Fruit fly (Drosophila melanogaster) whole organism: ENCODE measurements around the gene snRNP-U1-C.

Experiments
- CG8478 ChIP-seq: fragments of >200 bp; optimal IDR thresholded peaks from 2 replicates; lab custom pipeline; 2018; ENCODE audit warnings: inconsistent platforms
- Dll ChIP-seq: fragments of >200 bp; optimal IDR thresholded peaks from 2 replicates; lab custom pipeline; 2017
- EcR ChIP-seq, 2 experiments: fragments of >200 bp; optimal IDR thresholded peaks; 2 replicates each; lab custom pipeline; 2017; ENCODE audit warnings: missing biosample characterization in 2 of 2, missing genetic modification characterization in 2 of 2, missing genetic modification reagents in 2 of 2
- pan ChIP-seq: fragments of >200 bp; optimal IDR thresholded peaks from 2 replicates; lab custom pipeline; 2017
- psq ChIP-seq: fragments of >200 bp; optimal IDR thresholded peaks from 2 replicates; lab custom pipeline; 2017
- usp ChIP-seq: fragments of >200 bp; optimal IDR thresholded peaks from 2 replicates; lab custom pipeline; 2017; ENCODE audit warnings: missing biosample characterization, missing genetic modification characterization, mixed read lengths

DNA sequence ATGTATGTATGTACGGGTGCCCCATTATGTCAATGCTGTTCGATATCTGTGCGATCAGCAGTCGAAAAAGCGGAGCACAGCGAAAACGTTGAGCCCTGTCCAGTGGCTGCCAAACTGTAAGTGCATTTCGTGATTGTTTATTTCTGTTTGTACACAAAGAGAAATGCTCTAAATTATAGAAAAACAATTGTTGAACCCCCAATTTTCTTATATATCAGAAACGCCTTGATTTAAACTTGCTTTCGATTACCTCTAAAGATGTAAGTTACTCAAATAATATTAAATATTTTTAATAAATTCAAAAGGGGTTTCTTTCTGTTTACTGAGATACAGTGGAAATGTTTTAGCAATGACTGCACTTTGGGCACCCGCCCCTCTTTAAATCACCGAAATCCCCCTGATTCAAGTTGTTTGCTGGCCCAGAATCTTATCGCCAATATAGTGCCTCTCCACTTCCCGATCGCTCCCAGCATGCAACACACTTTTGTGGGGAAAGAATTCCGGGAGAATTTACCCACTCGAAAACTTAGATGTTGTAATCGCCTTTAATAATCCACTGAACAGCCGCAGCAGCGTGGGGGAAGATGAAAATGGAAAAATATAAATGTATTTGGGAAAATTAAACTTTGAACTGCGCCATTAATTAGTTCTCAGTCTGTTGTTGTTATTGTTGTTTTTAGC is 31.4 kb upstream of the snRNP-U1-C start:
- TF ChIP-seq CG8478 (lab: Kevin White, UChicago) (no peak), EcR (GFP tag; optimal IDR thresholded peaks at IDR 0.05; lab: Kevin White, UChicago) (no peak), psq (lab: Kevin White, UChicago) (no peak), pan (lab: Kevin White, UChicago) (no peak), usp (no peak), Dll (lab: Kevin White, UChicago) (no peak)
